Fruit fly (Drosophila melanogaster) whole organism, larva: Measurements from ENCODE around the gene HHEX.

Experiments
- noc ChIP-seq: fragments of 200-800 bp; sonication (Bioruptor generic); optimal IDR thresholded peaks from 3 replicates; lab custom pipeline; 2019; ENCODE audit warnings: missing biosample characterization, mild to moderate bottlenecking, missing genetic modification characterization, moderate library complexity

HHEX gene

dm6 chr3R:21071943-21072500 lies 8.7 kb downstream of the HHEX start:
- peak; percentile 53 for TF ChIP-seq noc (tag; lab: Kevin White, UChicago)

- TF ChIP-seq noc (tag; lab: Kevin White, UChicago): no peak
Observed at dm6 chr3R:21071312-21071711, 9.4 kb downstream of the HHEX start.

- no peak for TF ChIP-seq noc (tag; lab: Kevin White, UChicago)
Observed at dm6 chr3R:21069742-21070141, 11.0 kb downstream of the HHEX start.

dm6 chr3R:21067543-21067942 lies 13.2 kb downstream of the HHEX start:
- no peak for TF ChIP-seq noc (tag; lab: Kevin White, UChicago)

- TF ChIP-seq noc (tag; lab: Kevin White, UChicago): no peak
Observed at dm6 chr3R:21066469-21067284, 14.0 kb downstream of the HHEX start.

- no peak for TF ChIP-seq noc (tag; lab: Kevin White, UChicago)
Observed at dm6 chr3R:21065696-21066080, 15.0 kb downstream of the HHEX start.

- peak; percentile 60 for TF ChIP-seq noc (tag; lab: Kevin White, UChicago)
Observed at dm6 chr3R:21065010-21065695, 15.6 kb downstream of the HHEX start, which contains the start of gene AnxB9. TSS of gene AnxB9 (plus strand) at chr3R:21065241.

- TF ChIP-seq noc (tag; lab: Kevin White, UChicago): peak; percentile 9
Observed at dm6 chr3R:21064000-21064924, 16.5 kb downstream of the HHEX start, which contains the start of gene Cortactin. TSS of gene Cortactin (minus strand) at chr3R:21064471.

dm6 chr3R:21063433-21063832 lies 17.3 kb downstream of the HHEX start:
- TF ChIP-seq noc (tag; lab: Kevin White, UChicago): no peak

- peak; percentile 21 for TF ChIP-seq noc (tag; lab: Kevin White, UChicago)
Observed at dm6 chr3R:21060430-21061245, 20.1 kb downstream of the HHEX start, which contains the start of gene Mvl. TSS of gene Mvl (minus strand) at chr3R:21060800.

- no peak for TF ChIP-seq noc (tag; lab: Kevin White, UChicago)
Observed at dm6 chr3R:21059486-21060356, 21.0 kb downstream of the HHEX start.

dm6 chr3R:21057519-21057918 lies 23.2 kb downstream of the HHEX start:
- TF ChIP-seq noc (tag; lab: Kevin White, UChicago): no peak

- TF ChIP-seq noc (tag; lab: Kevin White, UChicago): no peak
Observed at dm6 chr3R:21050875-21051274, 29.9 kb downstream of the HHEX start, which contains the start of gene Jhbp15. TSS of gene Jhbp15 (minus strand) at chr3R:21050975.
